Fruit fly (Drosophila melanogaster): ENCODE measurements around the gene CLIP-190.

CLIP-190 gene

DNA sequence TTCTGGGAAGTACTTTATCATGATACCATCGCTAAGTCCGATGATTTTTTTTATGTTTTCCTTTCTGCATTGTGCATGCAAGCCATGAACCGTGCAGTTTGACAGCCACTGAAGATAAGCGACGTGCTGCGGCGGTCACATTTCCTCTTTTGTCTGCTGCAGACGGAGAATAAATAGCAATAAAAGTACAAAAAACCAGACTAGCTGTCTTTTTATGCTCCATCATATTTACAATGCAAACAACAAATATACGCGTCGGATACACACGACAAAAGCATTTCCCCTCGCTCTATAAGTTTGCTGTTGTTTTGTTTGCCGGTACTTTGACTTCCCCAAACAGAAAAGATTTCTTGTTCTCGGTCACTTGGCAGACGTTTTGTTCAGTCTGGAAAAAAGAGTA is 4.7 kb upstream of the CLIP-190 start (continued):
- TF ChIP-seq Opbp (GFP tag; IDR thresholded peaks at IDR 0.05; ENCODE audit: partially characterized antibody) (no peak), Tbp (GFP tag; optimal IDR thresholded peaks at IDR 0.05) (no peak), CG33213 (GFP tag; optimal IDR thresholded peaks at IDR 0.05) (peak; percentile 83), CG15696 (tag; optimal IDR thresholded peaks at IDR 0.05) (peak; percentile 92), MBD-R2 (GFP tag; IDR thresholded peaks at IDR 0.05) (no peak; the same call in 1 of the 2 replicates), Lim3 (GFP tag; IDR thresholded peaks at IDR 0.05) (no peak), CG6175 (GFP tag; IDR thresholded peaks at IDR 0.05) (no peak), CG4360 (GFP tag; IDR thresholded peaks at IDR 0.05) (peak; percentile 67), Ravus (GFP tag; IDR thresholded peaks at IDR 0.05) (no peak), lbe (GFP tag; optimal IDR thresholded peaks at IDR 0.05) (no peak), CG17568 (GFP tag; optimal IDR thresholded peaks at IDR 0.05) (peak; percentile 76), pum (GFP tag; optimal IDR thresholded peaks at IDR 0.05) (peak; percentile 62), CG4328 (GFP tag; optimal IDR thresholded peaks at IDR 0.05) (peak; percentile 60), CG31365 (tag; optimal IDR thresholded peaks at IDR 0.05) (peak; percentile 60), CG8765 (GFP tag; IDR thresholded peaks at IDR 0.05) (no peak), Chrac-16 (GFP tag; optimal IDR thresholded peaks at IDR 0.05) (no peak), B-H2 (GFP tag; optimal IDR thresholded peaks at IDR 0.05) (no peak), CG7963 (GFP tag; IDR thresholded peaks at IDR 0.05; ENCODE audit: partially characterized antibody) (no peak), Ets65A (GFP tag) (no peak), fu2 (GFP tag; optimal IDR thresholded peaks at IDR 0.05) (no peak), MTF-1 (GFP tag; optimal IDR thresholded peaks at IDR 0.05; ENCODE audit: borderline replicate concordance) (peak; percentile 91), CG3847 (GFP tag; IDR thresholded peaks at IDR 0.05) (no peak), Pdp1 (GFP tag; optimal IDR thresholded peaks at IDR 0.05) (peak; percentile 44 to 63), GATAe (GFP tag; conservative IDR thresholded peaks at IDR 0.05) (no peak), mirr (GFP tag; optimal IDR thresholded peaks at IDR 0.05) (no peak), rib (GFP tag; IDR thresholded peaks at IDR 0.05) (peak; percentile 50), corto (GFP tag; optimal IDR thresholded peaks at IDR 0.05) (no peak), Meics (GFP tag; optimal IDR thresholded peaks at IDR 0.05) (peak; percentile 9), Jarid2 (GFP tag; optimal IDR thresholded peaks at IDR 0.05) (peak; percentile 54), gfzf (GFP tag; optimal IDR thresholded peaks at IDR 0.05) (no peak), lilli (GFP tag; optimal IDR thresholded peaks at IDR 0.05) (peak; percentile 8), chif (GFP tag; optimal IDR thresholded peaks at IDR 0.05) (peak; percentile 41 to 80), CG6765 (GFP tag; optimal IDR thresholded peaks at IDR 0.05) (no peak), Atf6 (GFP tag; IDR thresholded peaks at IDR 0.05) (no peak), p53 (GFP tag; optimal IDR thresholded peaks at IDR 0.05) (peak; percentile 55), fru (optimal IDR thresholded peaks at IDR 0.05) (no peak), scrt (GFP tag; optimal IDR thresholded peaks at IDR 0.05) (peak; percentile 33), psq (GFP tag; optimal IDR thresholded peaks at IDR 0.05) (peak; percentile 22), D19B (GFP tag; optimal IDR thresholded peaks at IDR 0.05) (no peak), gsb (GFP tag; IDR thresholded peaks at IDR 0.05) (no peak), CG2116 (GFP tag; optimal IDR thresholded peaks at IDR 0.05) (peak; percentile 39), CG7372 (GFP tag; IDR thresholded peaks at IDR 0.05) (no peak), danr (GFP tag; IDR thresholded peaks at IDR 0.05) (no peak), luna (GFP tag; optimal IDR thresholded peaks at IDR 0.05) (no peak), Camta (GFP tag; optimal IDR thresholded peaks at IDR 0.05) (peak; percentile 81), Hey (tag; optimal IDR thresholded peaks at IDR 0.05) (peak; percentile 24), CG4707 (GFP tag; optimal IDR thresholded peaks at IDR 0.05) (peak; percentile 87), wdn (GFP tag; IDR thresholded peaks at IDR 0.05) (no peak), unpg (GFP tag; optimal IDR thresholded peaks at IDR 0.05) (peak; percentile 76), CG10959 (GFP tag; IDR thresholded peaks at IDR 0.05) (peak; percentile 54), CG10462 (GFP tag; optimal IDR thresholded peaks at IDR 0.05) (peak; percentile 79), CG5180 (GFP tag; optimal IDR thresholded peaks at IDR 0.05) (peak; percentile 73)
